Fruit fly (Drosophila melanogaster) whole organism, embryonic: ENCODE measurements around the gene CG4066.

Experiments used
- Adf1 ChIP-seq: fragments of 200-800 bp; sonication (Bioruptor generic); IDR thresholded peaks from 2 replicates; pipeline ENCODE4 v1.3.6; 2022; ENCODE audit warnings: missing biosample characterization, missing genetic modification characterization
- Atf-2 ChIP-seq: fragments of 200-800 bp; sonication (Bioruptor generic); optimal IDR thresholded peaks from 2 replicates; lab custom pipeline; 2016; ENCODE audit warnings: missing biosample characterization, missing genetic modification characterization
- CG13624 ChIP-seq: fragments of 200-800 bp; sonication (Bioruptor generic); optimal IDR thresholded peaks from 2 replicates; lab custom pipeline; 2016; ENCODE audit warnings: missing biosample characterization, missing genetic modification characterization
- CG15601 ChIP-seq: fragments of 200-800 bp; sonication (Bioruptor generic); optimal IDR thresholded peaks from 3 replicates; lab custom pipeline; 2019; ENCODE audit warnings: missing biosample characterization, mild to moderate bottlenecking, missing genetic modification characterization, moderate library complexity
- CG17328 ChIP-seq: fragments of 200-800 bp; sonication (Bioruptor generic); IDR thresholded peaks from 2 replicates; pipeline ENCODE4 v1.3.6; 2022; ENCODE audit warnings: missing biosample characterization, missing genetic modification characterization
- CG2129 ChIP-seq: fragments of 200-800 bp; sonication (Bioruptor generic); IDR thresholded peaks from 2 replicates; pipeline ENCODE4 v1.3.6; 2022; ENCODE audit warnings: missing biosample characterization, missing genetic modification characterization; ENCODE audit not compliant: partially characterized antibody
- CG31224 ChIP-seq: fragments of 200-800 bp; sonication (Bioruptor generic); IDR thresholded peaks from 2 replicates; pipeline ENCODE4 v1.3.6; 2022; ENCODE audit warnings: missing biosample characterization, missing genetic modification characterization
- CG42726 ChIP-seq: fragments of 200-800 bp; sonication (Bioruptor generic); IDR thresholded peaks from 2 replicates; pipeline ENCODE4 v1.3.6; 2022; ENCODE audit warnings: missing biosample characterization, missing genetic modification characterization; ENCODE audit not compliant: partially characterized antibody
- CG4424 ChIP-seq: fragments of 200-800 bp; sonication (Bioruptor generic); optimal IDR thresholded peaks from 3 replicates; lab custom pipeline; 2016; ENCODE audit warnings: missing biosample characterization, missing genetic modification characterization
- CG6175 ChIP-seq: fragments of 200-800 bp; sonication (Bioruptor generic); IDR thresholded peaks from 3 replicates; pipeline ENCODE4 v1.3.6; 2022; ENCODE audit warnings: missing biosample characterization, missing genetic modification characterization
- CG6254 ChIP-seq: fragments of 200-800 bp; sonication (Bioruptor generic); optimal IDR thresholded peaks from 3 replicates; lab custom pipeline; 2017; ENCODE audit warnings: mild to moderate bottlenecking, missing biosample characterization, missing genetic modification reagents, missing genetic modification characterization
- CG6791 ChIP-seq: fragments of 200-800 bp; sonication (Bioruptor generic); IDR thresholded peaks from 3 replicates; pipeline ENCODE4 v1.3.6; 2022; ENCODE audit warnings: missing biosample characterization, missing genetic modification characterization; ENCODE audit not compliant: partially characterized antibody
- CG8478 ChIP-seq: fragments of >200 bp; optimal IDR thresholded peaks from 2 replicates; lab custom pipeline; 2018
- CTCF ChIP-seq: fragments of 200-800 bp; sonication (Bioruptor generic); optimal IDR thresholded peaks from 2 replicates; lab custom pipeline; 2017; ENCODE audit warnings: missing biosample characterization, mild to moderate bottlenecking, missing genetic modification characterization, moderate library complexity
- CoRest ChIP-seq: fragments of 200-800 bp; sonication (Bioruptor generic); optimal IDR thresholded peaks from 3 replicates; lab custom pipeline; 2018; ENCODE audit warnings: missing biosample characterization, mild to moderate bottlenecking, missing genetic modification characterization, moderate library complexity
- CrebB ChIP-seq: fragments of 200-800 bp; sonication (Bioruptor generic); optimal IDR thresholded peaks from 3 replicates; lab custom pipeline; 2018; ENCODE audit warnings: missing biosample characterization, mild to moderate bottlenecking, missing genetic modification characterization
- Dbx ChIP-seq: fragments of 200-800 bp; sonication (Bioruptor generic); IDR thresholded peaks from 3 replicates; pipeline ENCODE4 v1.3.6; 2022; ENCODE audit warnings: missing biosample characterization, missing genetic modification characterization
- Drgx ChIP-seq: fragments of 200-800 bp; sonication (Bioruptor generic); IDR thresholded peaks from 2 replicates; pipeline ENCODE4 v1.3.6; 2022; ENCODE audit warnings: missing biosample characterization, missing genetic modification characterization
- ERR ChIP-seq: fragments of 200-800 bp; sonication (Bioruptor generic); optimal IDR thresholded peaks from 2 replicates; lab custom pipeline; 2016; ENCODE audit warnings: missing biosample characterization, missing genetic modification characterization
- Gsc ChIP-seq: fragments of 200-800 bp; sonication (Bioruptor generic); IDR thresholded peaks from 2 replicates; pipeline ENCODE4 v1.3.6; 2022; ENCODE audit warnings: missing biosample characterization, missing genetic modification characterization
- HmgD ChIP-seq: fragments of 200-800 bp; sonication (Bioruptor generic); optimal IDR thresholded peaks from 3 replicates; lab custom pipeline; 2016; ENCODE audit warnings: missing biosample characterization, missing genetic modification characterization
- HmgZ ChIP-seq: fragments of 200-800 bp; sonication (Bioruptor generic); optimal IDR thresholded peaks from 2 replicates; lab custom pipeline; 2018; ENCODE audit warnings: missing biosample characterization, mild to moderate bottlenecking, missing genetic modification characterization
- Jarid2 ChIP-seq: fragments of 200-800 bp; sonication (Bioruptor generic); optimal IDR thresholded peaks from 3 replicates; lab custom pipeline; 2017; ENCODE audit warnings: mild to moderate bottlenecking, missing biosample characterization, missing genetic modification reagents, missing genetic modification characterization
- Med ChIP-seq: fragments of 200-800 bp; sonication (Bioruptor generic); peaks from one replicate; lab custom pipeline; 2016; ENCODE audit warnings: missing biosample characterization, missing genetic modification characterization, mild to moderate bottlenecking, inconsistent platforms, moderate library complexity
- Mes4 ChIP-seq: fragments of 200-800 bp; sonication (Bioruptor generic); optimal IDR thresholded peaks from 2 replicates; lab custom pipeline; 2016; ENCODE audit warnings: missing biosample characterization, missing genetic modification characterization
- NC2α ChIP-seq: fragments of 200-800 bp; sonication (Bioruptor generic); optimal IDR thresholded peaks from 2 replicates; lab custom pipeline; 2016; ENCODE audit warnings: missing biosample characterization, missing genetic modification characterization
- Neu2 ChIP-seq: fragments of 200-800 bp; sonication (Bioruptor generic); optimal IDR thresholded peaks from 3 replicates; lab custom pipeline; 2016; ENCODE audit warnings: missing biosample characterization, missing genetic modification characterization, borderline replicate concordance
- Nf-YA ChIP-seq: fragments of 200-800 bp; sonication (Bioruptor generic); IDR thresholded peaks from 2 replicates; pipeline ENCODE4 v1.3.6; 2022; ENCODE audit warnings: missing biosample characterization, missing genetic modification characterization
- Sry-δ ChIP-seq: fragments of 200-800 bp; sonication (Bioruptor generic); optimal IDR thresholded peaks from 2 replicates; lab custom pipeline; 2016; ENCODE audit warnings: missing biosample characterization, missing genetic modification characterization
- Stat92E ChIP-seq, 3 experiments: fragments of >200 bp in 2 of 3; fragments of 200-800 bp in 1 of 3; sonication (Bioruptor generic) in 1 of 3; optimal IDR thresholded peaks; 2 replicates each; lab custom pipeline; 2017 to 2019; ENCODE audit warnings: missing biosample characterization in 3 of 3, missing genetic modification characterization in 3 of 3, mild to moderate bottlenecking in 1 of 3, moderate library complexity in 1 of 3
- Trl ChIP-seq, 3 experiments: fragments of >200 bp in 2 of 3; fragments of 200-800 bp in 1 of 3; sonication (Bioruptor generic) in 1 of 3; optimal IDR thresholded peaks; 2 replicates in 1 of 3; 3 replicates in 2 of 3; lab custom pipeline; 2016 to 2017; ENCODE audit warnings: missing biosample characterization in 1 of 3, missing genetic modification characterization in 1 of 3
- Vsx1 ChIP-seq: fragments of 200-800 bp; sonication (Bioruptor generic); optimal IDR thresholded peaks from 2 replicates; lab custom pipeline; 2017; ENCODE audit warnings: missing biosample characterization, mild to moderate bottlenecking, missing genetic modification characterization, missing genetic modification reagents
- cas ChIP-seq: fragments of 200-800 bp; sonication (Bioruptor generic); IDR thresholded peaks from 2 replicates; pipeline ENCODE4 v1.3.6; 2022; ENCODE audit warnings: missing biosample characterization, missing genetic modification characterization
- chinmo ChIP-seq: fragments of 200-800 bp; sonication (Bioruptor generic); IDR thresholded peaks from 4 replicates; pipeline ENCODE4 v1.3.6; 2022; ENCODE audit warnings: missing biosample characterization, missing genetic modification characterization; ENCODE audit not compliant: partially characterized antibody
- crol ChIP-seq: fragments of 200-800 bp; sonication (Bioruptor generic); IDR thresholded peaks from 2 replicates; pipeline ENCODE4 v1.3.6; 2022; ENCODE audit warnings: missing biosample characterization, missing genetic modification characterization
- dati ChIP-seq: fragments of 200-800 bp; sonication (Bioruptor generic); IDR thresholded peaks from 2 replicates; pipeline ENCODE4 v1.3.6; 2022; ENCODE audit warnings: missing biosample characterization, missing genetic modification characterization
- dpn ChIP-seq, 2 experiments: fragments of 200-800 bp; sonication (Bioruptor generic); optimal IDR thresholded peaks; 3 replicates each; lab custom pipeline; 2016; ENCODE audit warnings: missing biosample characterization in 2 of 2, missing genetic modification characterization in 2 of 2
- ems ChIP-seq: fragments of 200-800 bp; sonication (Bioruptor generic); optimal IDR thresholded peaks from 3 replicates; lab custom pipeline; 2016; ENCODE audit warnings: missing biosample characterization, missing genetic modification characterization
- grau ChIP-seq: fragments of 200-800 bp; optimal IDR thresholded peaks from 3 replicates; lab custom pipeline; 2019; ENCODE audit warnings: missing biosample characterization, mild to moderate bottlenecking, missing genetic modification characterization, moderate library complexity
- gt ChIP-seq: fragments of 200-800 bp; sonication (Bioruptor generic); IDR thresholded peaks from 2 replicates; pipeline ENCODE4 v1.3.6; 2022; ENCODE audit warnings: missing biosample characterization, missing genetic modification characterization
- ham ChIP-seq: fragments of 200-800 bp; sonication (Bioruptor generic); IDR thresholded peaks from 2 replicates; pipeline ENCODE4 v1.3.6; 2022; ENCODE audit warnings: missing biosample characterization, missing genetic modification characterization
- ind ChIP-seq: fragments of 200-800 bp; sonication (Bioruptor generic); optimal IDR thresholded peaks from 3 replicates; lab custom pipeline; 2016; ENCODE audit warnings: missing biosample characterization, missing genetic modification characterization
- nmo ChIP-seq: fragments of 200-800 bp; sonication (Bioruptor generic); optimal IDR thresholded peaks from 2 replicates; lab custom pipeline; 2018; ENCODE audit warnings: missing biosample characterization, mild to moderate bottlenecking, missing genetic modification characterization, moderate library complexity
- pho ChIP-seq: fragments of 200-800 bp; sonication (Bioruptor generic); optimal IDR thresholded peaks from 2 replicates; lab custom pipeline; 2016; ENCODE audit warnings: missing biosample characterization, missing genetic modification characterization
- sens-2 ChIP-seq: fragments of 200-800 bp; sonication (Bioruptor generic); IDR thresholded peaks from 2 replicates; pipeline ENCODE4 v1.3.6; 2022; ENCODE audit warnings: missing biosample characterization, missing genetic modification characterization
- seq ChIP-seq: fragments of 200-800 bp; sonication (Bioruptor generic); IDR thresholded peaks from 2 replicates; pipeline ENCODE4 v1.3.6; 2022; ENCODE audit warnings: missing biosample characterization, missing genetic modification characterization
- sim ChIP-seq: fragments of 200-800 bp; sonication (Bioruptor generic); IDR thresholded peaks from 2 replicates; pipeline ENCODE4 v1.3.6; 2022; ENCODE audit warnings: missing biosample characterization, missing genetic modification characterization
- sob ChIP-seq: fragments of 200-800 bp; sonication (Bioruptor generic); IDR thresholded peaks from 2 replicates; pipeline ENCODE4 v1.3.6; 2022; ENCODE audit warnings: missing biosample characterization, missing genetic modification characterization
- sug ChIP-seq: fragments of 200-800 bp; optimal IDR thresholded peaks from 2 replicates; lab custom pipeline; 2019; ENCODE audit warnings: missing biosample characterization, mild to moderate bottlenecking, missing genetic modification characterization, moderate library complexity
- vvl ChIP-seq: fragments of 200-800 bp; sonication (Bioruptor generic); IDR thresholded peaks from 2 replicates; pipeline ENCODE4 v1.3.6; 2022; ENCODE audit warnings: missing biosample characterization, missing genetic modification characterization
- yki ChIP-seq: fragments of >200 bp; optimal IDR thresholded peaks from 3 replicates; lab custom pipeline; 2018
- z ChIP-seq: fragments of 200-800 bp; sonication (Bioruptor generic); IDR thresholded peaks from 3 replicates; pipeline ENCODE4 v1.3.6; 2022; ENCODE audit warnings: missing biosample characterization, missing genetic modification characterization

CG4066 gene

DNA sequence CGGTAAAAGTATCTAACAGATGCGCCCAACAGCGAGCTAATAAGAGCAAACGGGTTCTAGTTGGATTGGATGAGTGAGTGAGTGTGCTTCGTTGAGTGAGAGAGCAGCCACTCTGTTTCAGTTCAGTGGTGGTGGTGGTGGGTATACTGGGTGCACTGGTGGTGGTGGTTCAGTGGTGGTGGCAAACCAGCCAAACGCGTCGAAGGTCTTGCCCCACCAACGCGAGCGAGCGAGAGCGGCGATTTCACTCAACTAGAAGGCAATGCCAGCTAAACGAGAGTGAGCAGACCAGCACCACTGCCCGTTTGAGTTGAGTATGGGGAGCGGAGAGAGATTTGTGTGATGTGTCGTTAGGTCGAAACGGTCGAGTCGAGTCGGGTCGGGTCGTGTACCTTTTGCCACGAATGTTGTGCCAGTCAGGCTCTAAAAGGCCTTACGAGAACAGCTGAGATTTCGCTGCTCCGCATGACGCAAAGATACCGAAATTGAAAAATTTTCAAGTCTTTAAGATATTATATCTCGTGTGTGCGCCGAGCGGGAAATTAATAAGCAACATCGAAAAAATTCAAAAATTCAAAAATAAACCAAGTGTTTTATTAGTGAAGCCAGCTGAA, 30.3 kb upstream of the CG4066 start (continued):
- TF ChIP-seq Vsx1 (GFP tag; lab: Kevin White, UChicago) = no peak
- peak; percentile 72 for TF ChIP-seq Drgx (GFP tag; lab: Robert Waterston, UW)
- no peak for TF ChIP-seq ham
- no peak for TF ChIP-seq gt (GFP tag; lab: Robert Waterston, UW)
- TF ChIP-seq CG42726 (GFP tag; lab: Robert Waterston, UW) = peak; percentile 76
- TF ChIP-seq CG15601 (tag; lab: Kevin White, UChicago) = no peak
- TF ChIP-seq Jarid2 = peak; percentile 88
- TF ChIP-seq Trl (optimal IDR thresholded peaks at IDR 0.05; lab: Kevin White, UChicago) = peak; percentile 81 to 82
- peak; percentile 22 for TF ChIP-seq Trl (GFP tag; optimal IDR thresholded peaks at IDR 0.05; lab: Kevin White, UChicago)
- TF ChIP-seq pho (GFP tag; lab: Kevin White, UChicago) = no peak
- TF ChIP-seq ems (GFP tag; lab: Kevin White, UChicago) = no peak
- TF ChIP-seq ERR (GFP tag; lab: Kevin White, UChicago) = peak; percentile 53
- 0 out of 2 replicates have a peak, but pooled peaks have one; percentile 7 for TF ChIP-seq CG17328
- no peak for TF ChIP-seq CG6254
- peak; percentile 42; the same call in 1 of the 2 replicates for TF ChIP-seq sob (GFP tag; lab: Robert Waterston, UW)
- peak; percentile 48; the same call in 1 of the 2 replicates for TF ChIP-seq Adf1
- no peak for TF ChIP-seq CG4424
- peak; percentile 70 for TF ChIP-seq vvl (GFP tag; lab: Robert Waterston, UW)
- TF ChIP-seq dpn (GFP tag; optimal IDR thresholded peaks at IDR 0.05; lab: Kevin White, UChicago) = no peak
- no peak for TF ChIP-seq CG31224 (GFP tag; lab: Robert Waterston, UW)
- no peak for TF ChIP-seq Neu2 (GFP tag; lab: Kevin White, UChicago)
- no peak for TF ChIP-seq ind (GFP tag; lab: Kevin White, UChicago)
- TF ChIP-seq nmo (GFP tag; lab: Kevin White, UChicago) = no peak
- no peak for TF ChIP-seq grau (tag; lab: Kevin White, UChicago)
- peak; percentile 87 for TF ChIP-seq Nf-YA (GFP tag; lab: Robert Waterston, UW)
- peak; percentile 94 for TF ChIP-seq seq (GFP tag; lab: Robert Waterston, UW)
- no peak for TF ChIP-seq CrebB
- TF ChIP-seq Med (GFP tag; lab: Kevin White, UChicago) = peak; percentile 77
- no peak for TF ChIP-seq Gsc (GFP tag; lab: Robert Waterston, UW)
- no peak for TF ChIP-seq yki
- TF ChIP-seq CG2129 (GFP tag; lab: Robert Waterston, UW) = no peak
- peak; percentile 55 for TF ChIP-seq sug (tag; lab: Kevin White, UChicago)
- no peak for TF ChIP-seq Mes4 (GFP tag; lab: Kevin White, UChicago)
- TF ChIP-seq HmgZ (tag; lab: Kevin White, UChicago) = peak; percentile 14
- TF ChIP-seq dati (GFP tag; lab: Robert Waterston, UW) = no peak
- no peak for TF ChIP-seq Stat92E (GFP tag; optimal IDR thresholded peaks at IDR 0.05; lab: Kevin White, UChicago)
- TF ChIP-seq CG8478 (lab: Kevin White, UChicago) = peak; percentile 96
- peak; percentile 34; the same call in 1 of the 3 replicates for TF ChIP-seq Dbx
- no peak for TF ChIP-seq Sry-δ
- TF ChIP-seq CTCF (GFP tag; lab: Kevin White, UChicago) = peak; percentile 54
- peak; percentile 84 for TF ChIP-seq crol (GFP tag; lab: Robert Waterston, UW)
- peak; percentile 70; the same call in 2 of the 3 replicates for TF ChIP-seq CG6791
- TF ChIP-seq CoRest (tag; lab: Kevin White, UChicago) = peak; percentile 12
- TF ChIP-seq CG6175 (GFP tag; lab: Robert Waterston, UW) = peak; percentile 89
- TF ChIP-seq sens-2 = no peak
- TF ChIP-seq z (GFP tag; lab: Robert Waterston, UW) = peak; percentile 100
- TF ChIP-seq cas (GFP tag; lab: Robert Waterston, UW) = no peak
- TF ChIP-seq CG13624 (GFP tag; lab: Kevin White, UChicago) = no peak
- TF ChIP-seq Atf-2 = no peak
- peak; percentile 37 for TF ChIP-seq HmgD (GFP tag; lab: Kevin White, UChicago)
- no peak for TF ChIP-seq NC2α (GFP tag; lab: Kevin White, UChicago)
- peak; percentile 93 for TF ChIP-seq chinmo
- TF ChIP-seq sim (GFP tag; lab: Robert Waterston, UW) = no peak
